Worm (Caenorhabditis elegans) whole organism, L2 larva: ENCODE data around the gene pos-1.

Experiments
- C34F6.9 ChIP-seq: fragments of 150-350 bp; optimal IDR thresholded peaks from 2 replicates; lab custom pipeline; 2014; ENCODE audit warnings: missing biosample characterization, missing genetic modification characterization
- F13H6.1 ChIP-seq: sonication (generic microtip); optimal IDR thresholded peaks from 2 replicates; lab custom pipeline; 2016; ENCODE audit warnings: missing genetic modification characterization, missing compliant biosample characterization
- R02D3.7 ChIP-seq: fragments of 150-350 bp; optimal IDR thresholded peaks from 2 replicates; lab custom pipeline; 2014; ENCODE audit warnings: missing biosample characterization, missing genetic modification characterization
- Y55F3AM.14 ChIP-seq: fragments of 200-800 bp; sonication (Bioruptor generic); optimal IDR thresholded peaks from 2 replicates; lab custom pipeline; 2018; ENCODE audit warnings: mild to moderate bottlenecking, missing genetic modification characterization, missing compliant biosample characterization
- alr-1 ChIP-seq: fragments of 150-350 bp; optimal IDR thresholded peaks from 2 replicates; lab custom pipeline; 2014; ENCODE audit warnings: missing biosample characterization, missing genetic modification characterization
- aly-2 ChIP-seq: fragments of 150-350 bp; optimal IDR thresholded peaks from 2 replicates; lab custom pipeline; 2014; ENCODE audit warnings: missing biosample characterization, missing genetic modification characterization
- blmp-1 ChIP-seq: sonication (generic microtip); optimal IDR thresholded peaks from 2 replicates; lab custom pipeline; 2017; ENCODE audit warnings: missing genetic modification characterization, mild to moderate bottlenecking, missing compliant biosample characterization, antibody characterized with exemption, moderate library complexity; ENCODE audit not compliant: insufficient read depth
- ceh-16 ChIP-seq: fragments of 150-350 bp; optimal IDR thresholded peaks from 2 replicates; lab custom pipeline; 2014; ENCODE audit warnings: missing biosample characterization, missing genetic modification characterization
- dmd-4 ChIP-seq: sonication (generic microtip); optimal IDR thresholded peaks from 2 replicates; lab custom pipeline; 2017; ENCODE audit warnings: missing biosample characterization, missing genetic modification characterization
- fos-1 ChIP-seq: fragments of 150-350 bp; optimal IDR thresholded peaks from 2 replicates; lab custom pipeline; 2014; ENCODE audit warnings: missing biosample characterization, missing genetic modification characterization
- lin-11 ChIP-seq: fragments of 150-350 bp; sonication (generic microtip); optimal IDR thresholded peaks from 2 replicates; lab custom pipeline; 2014; ENCODE audit warnings: missing biosample characterization, missing genetic modification characterization, inconsistent platforms, mixed read lengths
- lin-13 ChIP-seq: fragments of 150-350 bp; optimal IDR thresholded peaks from 2 replicates; lab custom pipeline; 2014; ENCODE audit warnings: missing biosample characterization, missing genetic modification reagents, missing genetic modification characterization
- lsy-2 ChIP-seq, 2 experiments: fragments of 150-350 bp in 1 of 2; sonication (generic microtip) in 1 of 2; optimal IDR thresholded peaks; 2 replicates each; lab custom pipeline; 2014 to 2017; ENCODE audit warnings: missing biosample characterization in 2 of 2, missing genetic modification characterization in 2 of 2
- mdl-1 ChIP-seq, 2 experiments: fragments of 150-350 bp in 1 of 2; sonication (generic microtip) in 1 of 2; optimal IDR thresholded peaks; 2 replicates each; lab custom pipeline; 2017; ENCODE audit warnings: missing biosample characterization in 2 of 2, missing genetic modification characterization in 2 of 2
- nhr-10 ChIP-seq: sonication (generic microtip); optimal IDR thresholded peaks from 2 replicates; lab custom pipeline; 2017; ENCODE audit warnings: missing biosample characterization, missing genetic modification characterization
- nhr-11 ChIP-seq: fragments of 150-350 bp; optimal IDR thresholded peaks from 2 replicates; lab custom pipeline; 2014; ENCODE audit warnings: missing biosample characterization, missing genetic modification characterization
- nhr-129 ChIP-seq: fragments of 150-350 bp; optimal IDR thresholded peaks from 2 replicates; lab custom pipeline; 2014; ENCODE audit warnings: missing biosample characterization, missing genetic modification characterization
- nhr-21 ChIP-seq: fragments of 150-350 bp; optimal IDR thresholded peaks from 2 replicates; lab custom pipeline; 2014; ENCODE audit warnings: missing biosample characterization, missing genetic modification characterization
- nhr-23 ChIP-seq: fragments of 150-350 bp; optimal IDR thresholded peaks from 2 replicates; lab custom pipeline; 2014; ENCODE audit warnings: missing biosample characterization, missing genetic modification reagents, missing genetic modification characterization
- nhr-237 ChIP-seq: fragments of 150-350 bp; optimal IDR thresholded peaks from 2 replicates; lab custom pipeline; 2014; ENCODE audit warnings: missing biosample characterization, missing genetic modification characterization
- nhr-25 ChIP-seq: fragments of 150-350 bp; sonication (generic microtip); optimal IDR thresholded peaks from 3 replicates; lab custom pipeline; 2014; ENCODE audit warnings: missing biosample characterization, missing genetic modification characterization
- nhr-6 ChIP-seq: fragments of 150-350 bp; optimal IDR thresholded peaks from 2 replicates; lab custom pipeline; 2014; ENCODE audit warnings: missing biosample characterization, missing genetic modification characterization
- nhr-77 ChIP-seq: fragments of 150-350 bp; optimal IDR thresholded peaks from 2 replicates; lab custom pipeline; 2014; ENCODE audit warnings: missing biosample characterization, missing genetic modification characterization
- peb-1 ChIP-seq: fragments of 150-350 bp; optimal IDR thresholded peaks from 2 replicates; lab custom pipeline; 2014; ENCODE audit warnings: missing biosample characterization, missing genetic modification characterization
- sma-3 ChIP-seq: sonication (generic microtip); optimal IDR thresholded peaks from 2 replicates; lab custom pipeline; 2016; ENCODE audit warnings: missing genetic modification reagents, missing genetic modification characterization, missing compliant biosample characterization
- sma-9 ChIP-seq, 2 experiments: fragments of 150-350 bp in 1 of 2; sonication (generic microtip) in 1 of 2; optimal IDR thresholded peaks; 2 replicates each; lab custom pipeline; 2014 to 2016; ENCODE audit warnings: missing genetic modification characterization in 2 of 2, mild to moderate bottlenecking in 1 of 2, missing biosample characterization in 1 of 2, missing compliant biosample characterization in 1 of 2, missing genetic modification reagents in 1 of 2, moderate library complexity in 1 of 2
- unc-39 ChIP-seq: fragments of 150-350 bp; optimal IDR thresholded peaks from 2 replicates; lab custom pipeline; 2014; ENCODE audit warnings: missing biosample characterization, missing genetic modification characterization
- unc-55 ChIP-seq: fragments of 150-350 bp; sonication (generic microtip); optimal IDR thresholded peaks from 3 replicates; lab custom pipeline; 2014; ENCODE audit warnings: missing biosample characterization, missing genetic modification reagents, missing genetic modification characterization
- zag-1 ChIP-seq: fragments of 150-350 bp; optimal IDR thresholded peaks from 2 replicates; lab custom pipeline; 2014; ENCODE audit warnings: missing biosample characterization, missing genetic modification characterization
- ztf-1 ChIP-seq: fragments of 200-800 bp; sonication (Bioruptor generic); conservative IDR thresholded peaks from 2 replicates; pipeline ENCODE4 v1.3.6; 2022; ENCODE audit warnings: missing genetic modification characterization, missing compliant biosample characterization

Gene pos-1

ce11 chrV:8401267-8401666 is 12.6 kb upstream of the pos-1 start:
- TF ChIP-seq nhr-129 (tag; lab: Kevin White, UChicago) (no peak), nhr-21 (tag; lab: Kevin White, UChicago) (peak; percentile 20)
- TF ChIP-seq, all 48 proteins: peak for 1

ce11 chrV:8402392-8402791 is 11.5 kb upstream of the pos-1 start, which contains the start of gene F52E1.9:
TSS of gene F52E1.9 (minus strand) at chrV:8402669.
- TF ChIP-seq sma-3: no peak
- TF ChIP-seq fos-1 (tag; lab: Kevin White, UChicago): peak; percentile 60
- peak; percentile 17 for TF ChIP-seq sma-9 (GFP tag; optimal IDR thresholded peaks at IDR 0.05; lab: Kevin White, UChicago)
- no peak for TF ChIP-seq sma-9 (tag; optimal IDR thresholded peaks at IDR 0.05; lab: Kevin White, UChicago)
- TF ChIP-seq, all 48 proteins: peak for 2

- TF ChIP-seq nhr-6 (tag; lab: Kevin White, UChicago): no peak
- TF ChIP-seq F13H6.1: peak; percentile 60
- TF ChIP-seq nhr-21 (tag; lab: Kevin White, UChicago): peak; percentile 2
Observed at ce11 chrV:8403152-8403551, 10.7 kb upstream of the pos-1 start.

ce11 chrV:8403916-8404315 is 10.0 kb upstream of the pos-1 start:
- no peak for TF ChIP-seq dmd-4 (tag; lab: Kevin White, UChicago)
- peak; percentile 10 for TF ChIP-seq fos-1 (tag; lab: Kevin White, UChicago)

ce11 chrV:8404339-8404738 is 9.5 kb upstream of the pos-1 start:
- no peak for TF ChIP-seq nhr-77 (tag; lab: Kevin White, UChicago)
- no peak for TF ChIP-seq nhr-129 (tag; lab: Kevin White, UChicago)
- TF ChIP-seq sma-9 (GFP tag; optimal IDR thresholded peaks at IDR 0.05; lab: Kevin White, UChicago): peak; percentile 24
- TF ChIP-seq sma-9 (tag; optimal IDR thresholded peaks at IDR 0.05; lab: Kevin White, UChicago): no peak
- TF ChIP-seq nhr-25 (tag; lab: Kevin White, UChicago): no peak
- no peak for TF ChIP-seq nhr-11 (tag; lab: Kevin White, UChicago)
- no peak for TF ChIP-seq fos-1 (tag; lab: Kevin White, UChicago)
- no peak for TF ChIP-seq ceh-16
- TF ChIP-seq lsy-2 (tag; optimal IDR thresholded peaks at IDR 0.05; lab: Kevin White, UChicago): no peak
- TF ChIP-seq blmp-1 (tag; lab: Kevin White, UChicago): peak; percentile 15
- TF ChIP-seq, all 48 proteins: peak for 2

- TF ChIP-seq unc-39 (tag; lab: Kevin White, UChicago) (no peak), nhr-25 (tag; lab: Kevin White, UChicago) (peak; percentile 24)
Observed at ce11 chrV:8406155-8406554, 7.7 kb upstream of the pos-1 start.

ce11 chrV:8406911-8407310 is 7.0 kb upstream of the pos-1 start:
- no peak for TF ChIP-seq nhr-77 (tag; lab: Kevin White, UChicago)
- TF ChIP-seq blmp-1 (tag; lab: Kevin White, UChicago): peak; percentile 0
- TF ChIP-seq nhr-129 (tag; lab: Kevin White, UChicago): peak; percentile 66
- TF ChIP-seq nhr-25 (tag; lab: Kevin White, UChicago): peak; percentile 31
- TF ChIP-seq sma-9 (GFP tag; optimal IDR thresholded peaks at IDR 0.05; lab: Kevin White, UChicago): peak; percentile 13
- TF ChIP-seq sma-9 (tag; optimal IDR thresholded peaks at IDR 0.05; lab: Kevin White, UChicago): no peak
- TF ChIP-seq, all 48 proteins: peak for 4

- TF ChIP-seq aly-2 (no peak), nhr-11 (tag; lab: Kevin White, UChicago) (no peak), nhr-21 (tag; lab: Kevin White, UChicago) (peak; percentile 13), lin-13 (GFP tag; lab: Kevin White, UChicago) (no peak), mdl-1 (tag; optimal IDR thresholded peaks at IDR 0.05; lab: Kevin White, UChicago) (no peak), fos-1 (tag; lab: Kevin White, UChicago) (peak; percentile 17), R02D3.7 (tag; lab: Kevin White, UChicago) (no peak), blmp-1 (tag; lab: Kevin White, UChicago) (peak; percentile 78), zag-1 (tag; lab: Kevin White, UChicago) (no peak), lin-11 (tag; lab: Kevin White, UChicago) (no peak), nhr-237 (no peak)
Observed at ce11 chrV:8409594-8409993, 4.3 kb upstream of the pos-1 start.

ce11 chrV:8410406-8410805 is 3.5 kb upstream of the pos-1 start, which contains the start of gene F52E1.2:
TSS of gene F52E1.2 (plus strand) at chrV:8410595.
- no peak for TF ChIP-seq mdl-1 (tag; optimal IDR thresholded peaks at IDR 0.05; lab: Kevin White, UChicago)
- no peak for TF ChIP-seq unc-55
- TF ChIP-seq nhr-10: no peak
- TF ChIP-seq lsy-2 (tag; optimal IDR thresholded peaks at IDR 0.05; lab: Kevin White, UChicago): no peak
- TF ChIP-seq C34F6.9: no peak
- TF ChIP-seq nhr-77 (tag; lab: Kevin White, UChicago): no peak
- no peak for TF ChIP-seq ceh-16
- TF ChIP-seq zag-1 (tag; lab: Kevin White, UChicago): no peak
- no peak for TF ChIP-seq ztf-1 (GFP tag; lab: Robert Waterston, UW)
- no peak for TF ChIP-seq alr-1 (tag; lab: Kevin White, UChicago)
- TF ChIP-seq Y55F3AM.14 (GFP tag; lab: Kevin White, UChicago): no peak
- TF ChIP-seq peb-1: no peak
- TF ChIP-seq nhr-21 (tag; lab: Kevin White, UChicago): no peak
- no peak for TF ChIP-seq nhr-23 (tag; lab: Kevin White, UChicago)
- no peak for TF ChIP-seq nhr-6 (tag; lab: Kevin White, UChicago)
- no peak for TF ChIP-seq fos-1 (tag; lab: Kevin White, UChicago)
- TF ChIP-seq, all 48 proteins: peak for 0
